Worm (Caenorhabditis elegans) whole organism, L1 larva: ENCODE data around the gene F07F6.8.

ENCODE experiments used
- C04F5.9 ChIP-seq: sonication (generic microtip); optimal IDR thresholded peaks from 2 replicates; lab custom pipeline; 2016; ENCODE audit warnings: missing genetic modification characterization, missing compliant biosample characterization
- F16B12.6 ChIP-seq: fragments of 150-350 bp; optimal IDR thresholded peaks from 2 replicates; lab custom pipeline; 2014; ENCODE audit warnings: missing biosample characterization, missing genetic modification characterization
- aha-1 ChIP-seq: fragments of 150-350 bp; optimal IDR thresholded peaks from 2 replicates; lab custom pipeline; 2014; ENCODE audit warnings: missing biosample characterization, missing genetic modification characterization
- alr-1 ChIP-seq: fragments of 200-800 bp; sonication (Bioruptor generic); optimal IDR thresholded peaks from 2 replicates; lab custom pipeline; 2018; ENCODE audit warnings: borderline replicate concordance, mild to moderate bottlenecking, missing genetic modification characterization, missing compliant biosample characterization
- aly-2 ChIP-seq: fragments of 150-350 bp; optimal IDR thresholded peaks from 2 replicates; lab custom pipeline; 2014; ENCODE audit warnings: missing biosample characterization, missing genetic modification characterization
- blmp-1 ChIP-seq: fragments of 150-350 bp; optimal IDR thresholded peaks from 2 replicates; lab custom pipeline; 2014; ENCODE audit warnings: missing biosample characterization, missing genetic modification characterization
- ceh-63 ChIP-seq: fragments of 200-800 bp; sonication (Bioruptor generic); optimal IDR thresholded peaks from 2 replicates; lab custom pipeline; 2018; ENCODE audit warnings: mild to moderate bottlenecking, missing genetic modification characterization, missing compliant biosample characterization
- ceh-8 ChIP-seq: fragments of 200-800 bp; sonication (Bioruptor generic); optimal IDR thresholded peaks from 2 replicates; lab custom pipeline; 2018; ENCODE audit warnings: mild to moderate bottlenecking, missing genetic modification characterization, moderate library complexity, missing compliant biosample characterization
- ces-1 ChIP-seq: fragments of 150-350 bp; optimal IDR thresholded peaks from 2 replicates; lab custom pipeline; 2014; ENCODE audit warnings: missing biosample characterization, missing genetic modification reagents, missing genetic modification characterization
- dpl-1 ChIP-seq, 3 experiments: fragments of 150-350 bp in 2 of 3; sonication (generic microtip) in 1 of 3; optimal IDR thresholded peaks; 2 replicates each; lab custom pipeline; 2014 to 2017; ENCODE audit warnings: missing biosample characterization in 3 of 3, missing genetic modification characterization in 3 of 3, missing genetic modification reagents in 3 of 3
- dsc-1 ChIP-seq: sonication (generic microtip); optimal IDR thresholded peaks from 2 replicates; lab custom pipeline; 2016; ENCODE audit warnings: mild to moderate bottlenecking, missing genetic modification characterization, missing compliant biosample characterization
- efl-1 ChIP-seq, 4 experiments: fragments of 150-350 bp; optimal IDR thresholded peaks in 3 of 4; peaks in 1 of 4; 1 replicate in 1 of 4; 2 replicates in 3 of 4; lab custom pipeline; 2014; ENCODE audit warnings: missing biosample characterization in 2 of 4, missing genetic modification characterization in 2 of 4, missing genetic modification reagents in 2 of 4
- efl-3 ChIP-seq: fragments of 200-800 bp; sonication (Bioruptor generic); optimal IDR thresholded peaks from 2 replicates; lab custom pipeline; 2018; ENCODE audit warnings: mild to moderate bottlenecking, missing genetic modification characterization, missing compliant biosample characterization
- egl-13 ChIP-seq: sonication (generic microtip); optimal IDR thresholded peaks from 2 replicates; lab custom pipeline; 2016; ENCODE audit warnings: missing genotype, missing genetic modification reagents, missing genetic modification characterization, missing compliant biosample characterization
- egl-27 ChIP-seq, 2 experiments: fragments of 150-350 bp in 1 of 2; sonication (generic microtip); optimal IDR thresholded peaks; 3 replicates each; lab custom pipeline; 2017 to 2018; ENCODE audit warnings: missing biosample characterization in 2 of 2, missing genetic modification characterization in 2 of 2, missing genetic modification reagents in 2 of 2
- fkh-10 ChIP-seq: sonication (generic microtip); optimal IDR thresholded peaks from 2 replicates; lab custom pipeline; 2017; ENCODE audit warnings: missing biosample characterization, missing genetic modification reagents, missing genetic modification characterization
- fkh-4 ChIP-seq: sonication (generic microtip); optimal IDR thresholded peaks from 2 replicates; lab custom pipeline; 2016; ENCODE audit warnings: missing compliant biosample characterization, missing genetic modification characterization, borderline replicate concordance
- fkh-8 ChIP-seq: sonication (generic microtip); optimal IDR thresholded peaks from 2 replicates; lab custom pipeline; 2016; ENCODE audit warnings: mild to moderate bottlenecking, missing genetic modification characterization, missing compliant biosample characterization
- grh-1 ChIP-seq: fragments of 200-800 bp; sonication (Bioruptor generic); IDR thresholded peaks from 2 replicates; pipeline ENCODE4 v1.3.6; 2022; ENCODE audit warnings: missing genetic modification reagents, missing genetic modification characterization, missing compliant biosample characterization
- hlh-17 ChIP-seq: fragments of 200-800 bp; sonication (Bioruptor generic); optimal IDR thresholded peaks from 2 replicates; lab custom pipeline; 2018; ENCODE audit warnings: missing genetic modification characterization, mild to moderate bottlenecking, missing compliant biosample characterization, moderate library complexity, borderline replicate concordance
- hlh-4 ChIP-seq: sonication (generic microtip); optimal IDR thresholded peaks from 2 replicates; lab custom pipeline; 2016; ENCODE audit warnings: mild to moderate bottlenecking, missing genetic modification characterization, missing compliant biosample characterization
- hpl-2 ChIP-seq: fragments of 150-350 bp; optimal IDR thresholded peaks from 2 replicates; lab custom pipeline; 2014; ENCODE audit warnings: missing biosample characterization, missing genetic modification reagents, missing genetic modification characterization
- lin-39 ChIP-seq: fragments of 150-350 bp; optimal IDR thresholded peaks from 2 replicates; lab custom pipeline; 2014; ENCODE audit warnings: missing biosample characterization, missing genetic modification reagents, missing genetic modification characterization
- lsy-2 ChIP-seq, 2 experiments: fragments of 150-350 bp; optimal IDR thresholded peaks; 2 replicates each; lab custom pipeline; 2014; ENCODE audit warnings: missing biosample characterization in 2 of 2, missing genetic modification characterization in 2 of 2
- mab-9 ChIP-seq: fragments of 200-800 bp; sonication (Bioruptor generic); IDR thresholded peaks from 2 replicates; pipeline ENCODE4 v1.3.6; 2022; ENCODE audit warnings: missing genetic modification reagents, missing genetic modification characterization, missing compliant biosample characterization
- mef-2 ChIP-seq: fragments of 150-350 bp; optimal IDR thresholded peaks from 2 replicates; lab custom pipeline; 2014; ENCODE audit warnings: missing biosample characterization, missing genetic modification characterization
- mep-1 ChIP-seq: fragments of 150-350 bp; optimal IDR thresholded peaks from 2 replicates; lab custom pipeline; 2014; ENCODE audit warnings: missing biosample characterization, missing genetic modification characterization
- nhr-11 ChIP-seq: fragments of 150-350 bp; optimal IDR thresholded peaks from 2 replicates; lab custom pipeline; 2014; ENCODE audit warnings: missing biosample characterization, missing genetic modification characterization
- nhr-19 ChIP-seq: fragments of 200-800 bp; sonication (Bioruptor generic); conservative IDR thresholded peaks from 2 replicates; pipeline ENCODE4 v1.3.6; 2022; ENCODE audit warnings: missing genetic modification characterization, missing compliant biosample characterization
- nhr-237 ChIP-seq: fragments of 150-350 bp; optimal IDR thresholded peaks from 2 replicates; lab custom pipeline; 2014; ENCODE audit warnings: missing biosample characterization, missing genetic modification characterization
- nhr-47 ChIP-seq: sonication (generic microtip); optimal IDR thresholded peaks from 2 replicates; lab custom pipeline; 2016; ENCODE audit warnings: mild to moderate bottlenecking, missing genetic modification characterization, moderate library complexity, missing compliant biosample characterization
- nhr-76 ChIP-seq: sonication (generic microtip); optimal IDR thresholded peaks from 2 replicates; lab custom pipeline; 2017; ENCODE audit warnings: missing biosample characterization, missing genetic modification characterization
- nhr-84 ChIP-seq: sonication (generic microtip); optimal IDR thresholded peaks from 2 replicates; lab custom pipeline; 2017; ENCODE audit warnings: missing biosample characterization, missing genetic modification characterization
- pag-3 ChIP-seq: sonication (generic microtip); optimal IDR thresholded peaks from 2 replicates; lab custom pipeline; 2017; ENCODE audit warnings: missing genetic modification characterization, mild to moderate bottlenecking, missing compliant biosample characterization, antibody characterized with exemption, borderline replicate concordance; ENCODE audit not compliant: insufficient read depth
- rnt-1 ChIP-seq: sonication (generic microtip); optimal IDR thresholded peaks from 2 replicates; lab custom pipeline; 2016; ENCODE audit warnings: mild to moderate bottlenecking, missing genetic modification characterization, moderate library complexity, missing compliant biosample characterization
- snpc-4 ChIP-seq: fragments of 150-350 bp; optimal IDR thresholded peaks from 2 replicates; lab custom pipeline; 2014; ENCODE audit warnings: missing biosample characterization, missing genetic modification characterization
- sptf-1 ChIP-seq: fragments of 150-350 bp; optimal IDR thresholded peaks from 2 replicates; lab custom pipeline; 2014; ENCODE audit warnings: missing biosample characterization, missing genetic modification characterization
- swsn-7 ChIP-seq: sonication (generic microtip); optimal IDR thresholded peaks from 2 replicates; lab custom pipeline; 2016; ENCODE audit warnings: missing genetic modification characterization, missing compliant biosample characterization
- tbx-2 ChIP-seq: sonication (generic microtip); optimal IDR thresholded peaks from 2 replicates; lab custom pipeline; 2016; ENCODE audit warnings: missing genetic modification characterization, missing compliant biosample characterization
- unc-86 ChIP-seq: sonication (generic microtip); optimal IDR thresholded peaks from 2 replicates; lab custom pipeline; 2016; ENCODE audit warnings: missing genetic modification characterization, missing compliant biosample characterization
- unc-98 ChIP-seq: fragments of 200-800 bp; sonication (Bioruptor generic); IDR thresholded peaks from 2 replicates; pipeline ENCODE4 v1.3.6; 2022; ENCODE audit warnings: missing genetic modification characterization, missing compliant biosample characterization
- xbp-1 ChIP-seq: sonication (generic microtip); optimal IDR thresholded peaks from 2 replicates; lab custom pipeline; 2016; ENCODE audit warnings: missing genetic modification characterization, missing compliant biosample characterization
- zag-1 ChIP-seq: fragments of 150-350 bp; optimal IDR thresholded peaks from 2 replicates; lab custom pipeline; 2014; ENCODE audit warnings: missing biosample characterization, missing genetic modification characterization
- zip-4 ChIP-seq: fragments of 200-800 bp; sonication (Bioruptor generic); optimal IDR thresholded peaks from 2 replicates; lab custom pipeline; 2018; ENCODE audit warnings: mild to moderate bottlenecking, missing genetic modification characterization, moderate library complexity, missing compliant biosample characterization
- ztf-11 ChIP-seq, 2 experiments: sonication (generic microtip); optimal IDR thresholded peaks; 2 replicates each; lab custom pipeline; 2016 to 2017; ENCODE audit warnings: missing genetic modification characterization in 2 of 2, missing biosample characterization in 1 of 2, missing compliant biosample characterization in 1 of 2
- ztf-4 ChIP-seq: fragments of 150-350 bp; optimal IDR thresholded peaks from 2 replicates; lab custom pipeline; 2014; ENCODE audit warnings: missing biosample characterization, missing genetic modification characterization

F07F6.8 gene

ce11 chrII:5387217-5387616, 38.3 kb downstream of the F07F6.8 start, which contains the start of gene ccpp-6:
ccpp-6 (minus strand) TSS chrII:5387317.
- TF ChIP-seq nhr-84 (tag; lab: Kevin White, UChicago) (no peak), mab-9 (no peak), fkh-8 (tag; lab: Kevin White, UChicago) (no peak), mef-2 (no peak), egl-27 (tag; optimal IDR thresholded peaks at IDR 0.05; lab: Kevin White, UChicago) (no peak), alr-1 (tag; lab: Kevin White, UChicago) (no peak), efl-1 (optimal IDR thresholded peaks at IDR 0.05; lab: Kevin White, UChicago) (no peak), efl-1 (GFP tag; optimal IDR thresholded peaks at IDR 0.05 in 1 of 2; lab: Kevin White, UChicago) (peak in 1 of 2 experiments; percentile 3), aha-1 (no peak), hlh-17 (GFP tag; lab: Kevin White, UChicago) (no peak)

ce11 chrII:5384282-5384681, 41.3 kb downstream of the F07F6.8 start:
- TF ChIP-seq efl-1 (optimal IDR thresholded peaks at IDR 0.05; lab: Kevin White, UChicago) (no peak), efl-1 (GFP tag; optimal IDR thresholded peaks at IDR 0.05 in 1 of 2; lab: Kevin White, UChicago) (peak in 1 of 2 experiments; percentile 61), swsn-7 (tag; lab: Kevin White, UChicago) (no peak), ztf-4 (tag; lab: Kevin White, UChicago) (no peak)

- TF ChIP-seq C04F5.9: no peak
- TF ChIP-seq F16B12.6 (tag; lab: Kevin White, UChicago): no peak
- TF ChIP-seq egl-13 (tag; lab: Kevin White, UChicago): no peak
- TF ChIP-seq xbp-1 (tag; lab: Kevin White, UChicago): peak; percentile 30
- TF ChIP-seq zip-4: peak; percentile 18
- TF ChIP-seq nhr-237 (tag; lab: Kevin White, UChicago): no peak
- no peak for TF ChIP-seq hlh-17 (GFP tag; lab: Kevin White, UChicago)
- no peak for TF ChIP-seq nhr-76 (tag; lab: Kevin White, UChicago)
- TF ChIP-seq fkh-4: no peak
- no peak for TF ChIP-seq ceh-63 (GFP tag; lab: Kevin White, UChicago)
- no peak for TF ChIP-seq sptf-1
- no peak for TF ChIP-seq snpc-4
- peak; percentile 70 for TF ChIP-seq mep-1 (tag; lab: Kevin White, UChicago)
- no peak for TF ChIP-seq egl-27 (tag; optimal IDR thresholded peaks at IDR 0.05; lab: Kevin White, UChicago)
- TF ChIP-seq nhr-84 (tag; lab: Kevin White, UChicago): no peak
- peak; percentile 32 for TF ChIP-seq tbx-2
- no peak for TF ChIP-seq unc-86 (tag; lab: Kevin White, UChicago)
- no peak for TF ChIP-seq dsc-1 (tag; lab: Kevin White, UChicago)
- TF ChIP-seq grh-1 (GFP tag; lab: Robert Waterston, UW): peak; percentile 44
- no peak for TF ChIP-seq alr-1 (tag; lab: Kevin White, UChicago)
- peak; percentile 56 for TF ChIP-seq nhr-19 (GFP tag; lab: Robert Waterston, UW)
- no peak for TF ChIP-seq mab-9
- TF ChIP-seq hpl-2: peak; percentile 67
- peak; percentile 84 for TF ChIP-seq blmp-1 (tag; lab: Kevin White, UChicago)
- TF ChIP-seq rnt-1: peak; percentile 16
- TF ChIP-seq ceh-8: no peak
- no peak for TF ChIP-seq lin-39 (tag; lab: Kevin White, UChicago)
- TF ChIP-seq efl-3 (GFP tag; lab: Kevin White, UChicago): no peak
- TF ChIP-seq lsy-2 (tag; optimal IDR thresholded peaks at IDR 0.05; lab: Kevin White, UChicago): peak; percentile 56 to 58
- no peak for TF ChIP-seq fkh-10
- TF ChIP-seq nhr-47 (tag; lab: Kevin White, UChicago): peak; percentile 37
- TF ChIP-seq pag-3 (tag; lab: Kevin White, UChicago): no peak
- TF ChIP-seq dpl-1 (GFP tag; optimal IDR thresholded peaks at IDR 0.05; lab: Kevin White, UChicago): peak in 2 of 3 experiments; percentile 47 to 50
- no peak for TF ChIP-seq ces-1 (GFP tag; lab: Kevin White, UChicago)
- TF ChIP-seq hlh-4: no peak
- TF ChIP-seq aly-2 (tag; lab: Kevin White, UChicago): peak; percentile 11
- no peak for TF ChIP-seq unc-98 (GFP tag; lab: Robert Waterston, UW)
- TF ChIP-seq ztf-4 (tag; lab: Kevin White, UChicago): peak; percentile 78
- no peak for TF ChIP-seq ztf-11 (tag; optimal IDR thresholded peaks at IDR 0.05; lab: Kevin White, UChicago)
- no peak for TF ChIP-seq nhr-11 (tag; lab: Kevin White, UChicago)
- TF ChIP-seq zag-1 (tag; lab: Kevin White, UChicago): no peak
Measured at ce11 chrII:5379614-5380077, 45.9 kb downstream of the F07F6.8 start, which contains the start of gene pkc-3. pkc-3 (plus strand) TSS chrII:5380027.
